Fruit fly (Drosophila melanogaster): Measurements from ENCODE around the gene CG14316.

DNA sequence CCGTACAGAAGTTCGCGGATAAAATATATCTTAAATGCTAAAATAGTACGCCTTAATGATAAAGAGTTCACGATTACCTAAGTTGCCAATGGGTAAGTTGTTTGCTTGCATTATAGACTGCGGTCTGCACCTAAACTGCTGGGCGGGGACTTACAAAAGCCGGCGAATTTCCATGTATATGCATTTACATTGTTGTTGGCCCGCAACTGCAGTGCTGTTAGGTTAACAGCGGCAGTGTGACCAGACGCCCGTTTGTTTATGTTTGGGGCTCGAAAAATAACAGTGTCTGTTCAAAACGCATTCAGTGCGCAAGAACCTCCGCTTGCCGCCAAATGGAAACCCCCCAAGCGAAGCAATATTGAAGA lies 47.9 kb downstream of the CG14316 start:
- TF ChIP-seq CG8478 (optimal IDR thresholded peaks at IDR 0.05) (no peak), Hr39 (optimal IDR thresholded peaks at IDR 0.05) (no peak), HHEX (GFP tag; optimal IDR thresholded peaks at IDR 0.05) (no peak), nerfin-2 (GFP tag; IDR thresholded peaks at IDR 0.05; ENCODE audit: partially characterized antibody) (no peak), Doc3 (GFP tag; IDR thresholded peaks at IDR 0.05; ENCODE audit: partially characterized antibody) (no peak), CG4707 (GFP tag; optimal IDR thresholded peaks at IDR 0.05) (no peak), eve (GFP tag; optimal IDR thresholded peaks at IDR 0.05) (no peak), CG9817 (tag; optimal IDR thresholded peaks at IDR 0.05) (no peak), CG1792 (GFP tag; optimal IDR thresholded peaks at IDR 0.05) (no peak), CG15479 (GFP tag; optimal IDR thresholded peaks at IDR 0.05) (no peak), CG15514 (GFP tag; optimal IDR thresholded peaks at IDR 0.05) (no peak), CG6791 (GFP tag; IDR thresholded peaks at IDR 0.05; ENCODE audit: partially characterized antibody) (no peak), Doc2 (GFP tag; IDR thresholded peaks at IDR 0.05) (no peak)

All from whole organism, embryonic.